Worm (Caenorhabditis elegans) whole organism, L2 larva: ENCODE measurements around the gene F09C8.1.
A peak's percentile ranks its signal among the peaks of the same experiment; 100 is the strongest.

ENCODE experiments used
- C34F6.9 ChIP-seq: fragments of 150-350 bp; optimal IDR thresholded peaks from 2 replicates; lab custom pipeline; 2014; ENCODE audit warnings: missing biosample characterization, missing genetic modification characterization
- F13H6.1 ChIP-seq: sonication (generic microtip); optimal IDR thresholded peaks from 2 replicates; lab custom pipeline; 2016; ENCODE audit warnings: missing genetic modification characterization, missing compliant biosample characterization
- R02D3.7 ChIP-seq: fragments of 150-350 bp; optimal IDR thresholded peaks from 2 replicates; lab custom pipeline; 2014; ENCODE audit warnings: missing biosample characterization, missing genetic modification characterization
- Y55F3AM.14 ChIP-seq: fragments of 200-800 bp; sonication (Bioruptor generic); optimal IDR thresholded peaks from 2 replicates; lab custom pipeline; 2018; ENCODE audit warnings: mild to moderate bottlenecking, missing genetic modification characterization, missing compliant biosample characterization
- ZK546.5 ChIP-seq: sonication (generic microtip); optimal IDR thresholded peaks from 2 replicates; lab custom pipeline; 2017; ENCODE audit warnings: missing biosample characterization, missing genetic modification characterization
- alr-1 ChIP-seq: fragments of 150-350 bp; optimal IDR thresholded peaks from 2 replicates; lab custom pipeline; 2014; ENCODE audit warnings: missing biosample characterization, missing genetic modification characterization
- aly-2 ChIP-seq: fragments of 150-350 bp; optimal IDR thresholded peaks from 2 replicates; lab custom pipeline; 2014; ENCODE audit warnings: missing biosample characterization, missing genetic modification characterization
- ceh-16 ChIP-seq: fragments of 150-350 bp; optimal IDR thresholded peaks from 2 replicates; lab custom pipeline; 2014; ENCODE audit warnings: missing biosample characterization, missing genetic modification characterization
- ceh-82 ChIP-seq: fragments of 150-350 bp; optimal IDR thresholded peaks from 2 replicates; lab custom pipeline; 2014; ENCODE audit warnings: missing biosample characterization, missing genetic modification characterization
- dmd-4 ChIP-seq: sonication (generic microtip); optimal IDR thresholded peaks from 2 replicates; lab custom pipeline; 2017; ENCODE audit warnings: missing biosample characterization, missing genetic modification characterization
- elt-3 ChIP-seq: sonication (generic microtip); optimal IDR thresholded peaks from 2 replicates; lab custom pipeline; 2017; ENCODE audit warnings: missing biosample characterization, missing genetic modification characterization
- fos-1 ChIP-seq: fragments of 150-350 bp; optimal IDR thresholded peaks from 2 replicates; lab custom pipeline; 2014; ENCODE audit warnings: missing biosample characterization, missing genetic modification characterization
- gmeb-1 ChIP-seq: fragments of 150-350 bp; optimal IDR thresholded peaks from 2 replicates; lab custom pipeline; 2014; ENCODE audit warnings: missing biosample characterization, missing genetic modification characterization
- lin-11 ChIP-seq: fragments of 150-350 bp; sonication (generic microtip); optimal IDR thresholded peaks from 2 replicates; lab custom pipeline; 2014; ENCODE audit warnings: missing biosample characterization, missing genetic modification characterization, inconsistent platforms, mixed read lengths
- lsy-2 ChIP-seq, 2 experiments: fragments of 150-350 bp in 1 of 2; sonication (generic microtip) in 1 of 2; optimal IDR thresholded peaks; 2 replicates each; lab custom pipeline; 2014 to 2017; ENCODE audit warnings: missing biosample characterization in 2 of 2, missing genetic modification characterization in 2 of 2
- mab-5 ChIP-seq: fragments of 150-350 bp; optimal IDR thresholded peaks from 2 replicates; lab custom pipeline; 2014; ENCODE audit warnings: missing biosample characterization, missing genetic modification characterization
- mdl-1 ChIP-seq, 2 experiments: fragments of 150-350 bp in 1 of 2; sonication (generic microtip) in 1 of 2; optimal IDR thresholded peaks; 2 replicates each; lab custom pipeline; 2017; ENCODE audit warnings: missing biosample characterization in 2 of 2, missing genetic modification characterization in 2 of 2
- nhr-11 ChIP-seq: fragments of 150-350 bp; optimal IDR thresholded peaks from 2 replicates; lab custom pipeline; 2014; ENCODE audit warnings: missing biosample characterization, missing genetic modification characterization
- nhr-12 ChIP-seq: fragments of 150-350 bp; optimal IDR thresholded peaks from 2 replicates; lab custom pipeline; 2014; ENCODE audit warnings: missing biosample characterization, missing genetic modification characterization
- nhr-129 ChIP-seq: fragments of 150-350 bp; optimal IDR thresholded peaks from 2 replicates; lab custom pipeline; 2014; ENCODE audit warnings: missing biosample characterization, missing genetic modification characterization
- nhr-21 ChIP-seq: fragments of 150-350 bp; optimal IDR thresholded peaks from 2 replicates; lab custom pipeline; 2014; ENCODE audit warnings: missing biosample characterization, missing genetic modification characterization
- nhr-23 ChIP-seq: fragments of 150-350 bp; optimal IDR thresholded peaks from 2 replicates; lab custom pipeline; 2014; ENCODE audit warnings: missing biosample characterization, missing genetic modification reagents, missing genetic modification characterization
- nhr-237 ChIP-seq: fragments of 150-350 bp; optimal IDR thresholded peaks from 2 replicates; lab custom pipeline; 2014; ENCODE audit warnings: missing biosample characterization, missing genetic modification characterization
- nhr-25 ChIP-seq: fragments of 150-350 bp; sonication (generic microtip); optimal IDR thresholded peaks from 3 replicates; lab custom pipeline; 2014; ENCODE audit warnings: missing biosample characterization, missing genetic modification characterization
- nhr-77 ChIP-seq: fragments of 150-350 bp; optimal IDR thresholded peaks from 2 replicates; lab custom pipeline; 2014; ENCODE audit warnings: missing biosample characterization, missing genetic modification characterization
- peb-1 ChIP-seq: fragments of 150-350 bp; optimal IDR thresholded peaks from 2 replicates; lab custom pipeline; 2014; ENCODE audit warnings: missing biosample characterization, missing genetic modification characterization
- sem-4 ChIP-seq: fragments of 150-350 bp; optimal IDR thresholded peaks from 2 replicates; lab custom pipeline; 2014; ENCODE audit warnings: missing biosample characterization, missing genetic modification reagents, missing genetic modification characterization
- skn-1 ChIP-seq: sonication (generic microtip); optimal IDR thresholded peaks from 2 replicates; lab custom pipeline; 2017; ENCODE audit warnings: missing biosample characterization, missing genetic modification characterization
- sma-3 ChIP-seq: sonication (generic microtip); optimal IDR thresholded peaks from 2 replicates; lab custom pipeline; 2016; ENCODE audit warnings: missing genetic modification reagents, missing genetic modification characterization, missing compliant biosample characterization
- sma-9 ChIP-seq, 2 experiments: fragments of 150-350 bp in 1 of 2; sonication (generic microtip) in 1 of 2; optimal IDR thresholded peaks; 2 replicates each; lab custom pipeline; 2014 to 2016; ENCODE audit warnings: missing genetic modification characterization in 2 of 2, mild to moderate bottlenecking in 1 of 2, missing biosample characterization in 1 of 2, missing compliant biosample characterization in 1 of 2, missing genetic modification reagents in 1 of 2, moderate library complexity in 1 of 2
- snpc-4 ChIP-seq: fragments of 150-350 bp; optimal IDR thresholded peaks from 2 replicates; lab custom pipeline; 2014; ENCODE audit warnings: missing biosample characterization, missing genetic modification characterization
- unc-55 ChIP-seq: fragments of 150-350 bp; sonication (generic microtip); optimal IDR thresholded peaks from 3 replicates; lab custom pipeline; 2014; ENCODE audit warnings: missing biosample characterization, missing genetic modification reagents, missing genetic modification characterization
- unc-62 ChIP-seq: fragments of 150-350 bp; optimal IDR thresholded peaks from 2 replicates; lab custom pipeline; 2014; ENCODE audit warnings: missing biosample characterization, missing genetic modification reagents, missing genetic modification characterization
- zag-1 ChIP-seq: fragments of 150-350 bp; optimal IDR thresholded peaks from 2 replicates; lab custom pipeline; 2014; ENCODE audit warnings: missing biosample characterization, missing genetic modification characterization
- ztf-1 ChIP-seq: fragments of 200-800 bp; sonication (Bioruptor generic); conservative IDR thresholded peaks from 2 replicates; pipeline ENCODE4 v1.3.6; 2022; ENCODE audit warnings: missing genetic modification characterization, missing compliant biosample characterization
- ztf-4 ChIP-seq: fragments of 150-350 bp; optimal IDR thresholded peaks from 2 replicates; lab custom pipeline; 2014; ENCODE audit warnings: missing biosample characterization, missing genetic modification characterization

Gene F09C8.1

ce11 chrX:16209660-16210059 is 46.3 kb upstream of the F09C8.1 start (continued):
- peak; percentile 72 to 81 for TF ChIP-seq lsy-2 (tag; optimal IDR thresholded peaks at IDR 0.05; lab: Kevin White, UChicago)
- TF ChIP-seq gmeb-1 (tag; lab: Kevin White, UChicago): peak; percentile 76
- peak; percentile 84 for TF ChIP-seq lin-11 (tag; lab: Kevin White, UChicago)
- TF ChIP-seq nhr-129 (tag; lab: Kevin White, UChicago): peak; percentile 95
- peak; percentile 91 for TF ChIP-seq unc-55 (GFP tag; lab: Kevin White, UChicago)
- peak; percentile 61 for TF ChIP-seq Y55F3AM.14 (GFP tag; lab: Kevin White, UChicago)
- TF ChIP-seq zag-1 (tag; lab: Kevin White, UChicago): peak; percentile 42
- TF ChIP-seq mdl-1 (tag; optimal IDR thresholded peaks at IDR 0.05; lab: Kevin White, UChicago): peak; percentile 7 to 56
- no peak for TF ChIP-seq nhr-23 (tag; lab: Kevin White, UChicago)
- peak; percentile 70 for TF ChIP-seq C34F6.9 (tag; lab: Kevin White, UChicago)
- no peak for TF ChIP-seq unc-62 (GFP tag; lab: Kevin White, UChicago)
- TF ChIP-seq sma-9 (GFP tag; optimal IDR thresholded peaks at IDR 0.05; lab: Kevin White, UChicago): peak; percentile 80
- TF ChIP-seq sma-9 (tag; optimal IDR thresholded peaks at IDR 0.05; lab: Kevin White, UChicago): no peak
- TF ChIP-seq snpc-4: peak; percentile 86
- peak; percentile 72 for TF ChIP-seq sem-4
- TF ChIP-seq nhr-21 (tag; lab: Kevin White, UChicago): peak; percentile 88

- TF ChIP-seq mab-5 (tag; lab: Kevin White, UChicago): no peak
- no peak for TF ChIP-seq mdl-1 (tag; optimal IDR thresholded peaks at IDR 0.05; lab: Kevin White, UChicago)
- no peak for TF ChIP-seq C34F6.9 (tag; lab: Kevin White, UChicago)
- no peak for TF ChIP-seq skn-1
- no peak for TF ChIP-seq nhr-11 (tag; lab: Kevin White, UChicago)
- no peak for TF ChIP-seq ceh-16 (tag; lab: Kevin White, UChicago)
- no peak for TF ChIP-seq R02D3.7
- TF ChIP-seq peb-1: no peak
- TF ChIP-seq lin-11 (tag; lab: Kevin White, UChicago): no peak
- TF ChIP-seq F13H6.1 (tag; lab: Kevin White, UChicago): no peak
- TF ChIP-seq aly-2: no peak
Measured at ce11 chrX:16209122-16209521, 45.8 kb upstream of the F09C8.1 start.

ce11 chrX:16208667-16209066 is 45.3 kb upstream of the F09C8.1 start:
- TF ChIP-seq ztf-1 (GFP tag; lab: Robert Waterston, UW) (no peak), nhr-23 (tag; lab: Kevin White, UChicago) (no peak), nhr-129 (tag; lab: Kevin White, UChicago) (no peak), fos-1 (tag; lab: Kevin White, UChicago) (no peak), sma-3 (GFP tag; lab: Kevin White, UChicago) (no peak), dmd-4 (tag; lab: Kevin White, UChicago) (no peak), peb-1 (no peak), nhr-12 (no peak), ceh-82 (tag; lab: Kevin White, UChicago) (no peak), nhr-11 (tag; lab: Kevin White, UChicago) (no peak), alr-1 (tag; lab: Kevin White, UChicago) (no peak), lin-11 (tag; lab: Kevin White, UChicago) (no peak), unc-55 (GFP tag; lab: Kevin White, UChicago) (no peak)

ce11 chrX:16208123-16208522 is 44.8 kb upstream of the F09C8.1 start:
- TF ChIP-seq nhr-11 (tag; lab: Kevin White, UChicago): no peak
- TF ChIP-seq nhr-77 (tag; lab: Kevin White, UChicago): no peak
- no peak for TF ChIP-seq nhr-25 (tag; lab: Kevin White, UChicago)
- no peak for TF ChIP-seq R02D3.7
- no peak for TF ChIP-seq ztf-4
- no peak for TF ChIP-seq elt-3 (tag; lab: Kevin White, UChicago)
- no peak for TF ChIP-seq ZK546.5 (tag; lab: Kevin White, UChicago)
- TF ChIP-seq mdl-1 (tag; optimal IDR thresholded peaks at IDR 0.05; lab: Kevin White, UChicago): no peak
- no peak for TF ChIP-seq Y55F3AM.14 (GFP tag; lab: Kevin White, UChicago)
- TF ChIP-seq nhr-237: no peak
- TF ChIP-seq nhr-12: no peak
- TF ChIP-seq unc-62 (GFP tag; lab: Kevin White, UChicago): no peak
